Worm (Caenorhabditis elegans): ENCODE measurements around the gene mig-39.

Gene mig-39

ce11 chrIII:8446940-8447403 lies 19.9 kb upstream of the mig-39 start, which contains the start of gene rpn-3 (continued):
- TF ChIP-seq lin-13 (GFP tag; optimal IDR thresholded peaks at IDR 0.05) (peak; percentile 97), ZK546.5 (tag; optimal IDR thresholded peaks at IDR 0.05) (peak; percentile 69), nhr-21 (tag; optimal IDR thresholded peaks at IDR 0.05) (peak; percentile 95), nhr-25 (tag; optimal IDR thresholded peaks at IDR 0.05) (peak; percentile 97), lin-11 (tag; optimal IDR thresholded peaks at IDR 0.05) (peak; percentile 63), nhr-10 (tag; optimal IDR thresholded peaks at IDR 0.05) (peak; percentile 85), snpc-4 (tag; optimal IDR thresholded peaks at IDR 0.05) (peak; percentile 90), nhr-237 (tag; optimal IDR thresholded peaks at IDR 0.05) (peak; percentile 72), nhr-11 (tag; optimal IDR thresholded peaks at IDR 0.05) (no peak), aly-2 (tag; optimal IDR thresholded peaks at IDR 0.05) (no peak), mab-5 (tag; optimal IDR thresholded peaks at IDR 0.05) (peak; percentile 95), R02D3.7 (tag; optimal IDR thresholded peaks at IDR 0.05) (peak; percentile 64), sem-4 (tag; optimal IDR thresholded peaks at IDR 0.05) (peak; percentile 97), F13H6.1 (tag; optimal IDR thresholded peaks at IDR 0.05) (peak; percentile 92), ztf-11 (tag; optimal IDR thresholded peaks at IDR 0.05) (no peak), dmd-4 (tag; optimal IDR thresholded peaks at IDR 0.05) (no peak)

- TF ChIP-seq zag-1 (tag; optimal IDR thresholded peaks at IDR 0.05) (no peak), nhr-10 (tag; optimal IDR thresholded peaks at IDR 0.05) (no peak), ZK546.5 (tag; optimal IDR thresholded peaks at IDR 0.05) (no peak), egl-27 (tag; optimal IDR thresholded peaks at IDR 0.05) (no peak), fos-1 (tag; optimal IDR thresholded peaks at IDR 0.05) (no peak), F13H6.1 (tag; optimal IDR thresholded peaks at IDR 0.05) (no peak), C34F6.9 (tag; optimal IDR thresholded peaks at IDR 0.05) (peak; percentile 39), ztf-11 (tag; optimal IDR thresholded peaks at IDR 0.05) (no peak), alr-1 (tag; optimal IDR thresholded peaks at IDR 0.05) (no peak), ceh-82 (tag; optimal IDR thresholded peaks at IDR 0.05) (no peak), nhr-77 (tag; optimal IDR thresholded peaks at IDR 0.05) (no peak), gmeb-1 (tag; optimal IDR thresholded peaks at IDR 0.05) (no peak), lin-13 (GFP tag; optimal IDR thresholded peaks at IDR 0.05) (peak; percentile 33), nhr-12 (tag; optimal IDR thresholded peaks at IDR 0.05) (peak; percentile 25), nhr-6 (tag; optimal IDR thresholded peaks at IDR 0.05) (no peak), ama-1 (optimal IDR thresholded peaks at IDR 0.05) (peak; percentile 38), nhr-21 (tag; optimal IDR thresholded peaks at IDR 0.05) (no peak), ztf-1 (GFP tag; conservative IDR thresholded peaks at IDR 0.05) (no peak), lin-11 (tag; optimal IDR thresholded peaks at IDR 0.05) (no peak), sem-4 (tag; optimal IDR thresholded peaks at IDR 0.05) (peak; percentile 39), nhr-129 (tag; optimal IDR thresholded peaks at IDR 0.05) (no peak), ztf-4 (tag; optimal IDR thresholded peaks at IDR 0.05) (peak; percentile 74), crh-2 (tag; optimal IDR thresholded peaks at IDR 0.05) (peak; percentile 45), nhr-25 (tag; optimal IDR thresholded peaks at IDR 0.05) (no peak), skn-1 (tag; optimal IDR thresholded peaks at IDR 0.05) (peak; percentile 53), Y55F3AM.14 (GFP tag; optimal IDR thresholded peaks at IDR 0.05) (no peak), lsy-2 (tag; optimal IDR thresholded peaks at IDR 0.05) (peak in 1 of 2 experiments; percentile 67), nhr-237 (tag; optimal IDR thresholded peaks at IDR 0.05) (no peak), mdl-1 (tag; optimal IDR thresholded peaks at IDR 0.05) (no peak), unc-55 (GFP tag; optimal IDR thresholded peaks at IDR 0.05) (no peak)
Measured at ce11 chrIII:8449160-8449807, 17.6 kb upstream of the mig-39 start, which contains the start of gene mrpl-32. Gene mrpl-32 (plus strand): TSS chrIII:8449757.

- TF ChIP-seq ama-1 (optimal IDR thresholded peaks at IDR 0.05), result peak; percentile 73
- no peak for TF ChIP-seq fos-1 (tag; optimal IDR thresholded peaks at IDR 0.05)
- peak; percentile 24 for TF ChIP-seq nhr-129 (tag; optimal IDR thresholded peaks at IDR 0.05)
- no peak for TF ChIP-seq zag-1 (tag; optimal IDR thresholded peaks at IDR 0.05)
Measured at ce11 chrIII:8450494-8450893, 16.3 kb upstream of the mig-39 start.

- TF ChIP-seq unc-55 (GFP tag; optimal IDR thresholded peaks at IDR 0.05) (peak; percentile 8), skn-1 (tag; optimal IDR thresholded peaks at IDR 0.05) (no peak)
Measured at ce11 chrIII:8451181-8451580, 15.7 kb upstream of the mig-39 start.

All from whole organism, L2 larva.